Worm (Caenorhabditis elegans): ENCODE measurements around the gene moc-1.

ce11 chrX:10087866-10088265 is 50.6 kb downstream of the moc-1 start, which contains the start of gene flp-28:
- TF ChIP-seq sptf-1 (tag; optimal IDR thresholded peaks at IDR 0.05) (no peak), fkh-10 (GFP tag; optimal IDR thresholded peaks at IDR 0.05) (no peak), elt-2 (tag; optimal IDR thresholded peaks at IDR 0.05) (no peak), nhr-28 (tag; optimal IDR thresholded peaks at IDR 0.05) (no peak), grh-1 (GFP tag; IDR thresholded peaks at IDR 0.05) (no peak), lin-35 (GFP tag; optimal IDR thresholded peaks at IDR 0.05) (no peak), ama-1 (optimal IDR thresholded peaks at IDR 0.05) (no peak), F16B12.6 (tag; optimal IDR thresholded peaks at IDR 0.05) (no peak), rnt-1 (tag; optimal IDR thresholded peaks at IDR 0.05) (no peak), jun-1 (tag; optimal IDR thresholded peaks at IDR 0.05) (no peak), dsc-1 (tag; optimal IDR thresholded peaks at IDR 0.05) (no peak)

Measured in whole organism, L1 larva.